Fruit fly (Drosophila melanogaster) whole organism, embryonic: ENCODE results near the gene Inx6.

Experiments used
- Ada2b ChIP-seq: fragments of 200-800 bp; sonication (Bioruptor generic); IDR thresholded peaks from 2 replicates; pipeline ENCODE4 v1.3.6; 2022; ENCODE audit warnings: missing biosample characterization, missing genetic modification characterization
- Adf1 ChIP-seq: fragments of 200-800 bp; sonication (Bioruptor generic); IDR thresholded peaks from 2 replicates; pipeline ENCODE4 v1.3.6; 2022; ENCODE audit warnings: missing biosample characterization, missing genetic modification characterization
- BtbVII ChIP-seq: fragments of 200-800 bp; sonication (Bioruptor generic); optimal IDR thresholded peaks from 3 replicates; lab custom pipeline; 2017; ENCODE audit warnings: missing biosample characterization, mild to moderate bottlenecking, missing genetic modification characterization
- Bteb2 ChIP-seq: fragments of 200-800 bp; sonication (Bioruptor generic); optimal IDR thresholded peaks from 2 replicates; lab custom pipeline; 2016; ENCODE audit warnings: missing biosample characterization, missing genetic modification characterization
- CG10462 ChIP-seq: fragments of 200-800 bp; sonication (Bioruptor generic); optimal IDR thresholded peaks from 2 replicates; lab custom pipeline; 2016; ENCODE audit warnings: missing biosample characterization, missing genetic modification characterization
- CG10979 ChIP-seq: fragments of 200-800 bp; sonication (Bioruptor generic); optimal IDR thresholded peaks from 2 replicates; lab custom pipeline; 2018; ENCODE audit warnings: missing biosample characterization, mild to moderate bottlenecking, missing genetic modification characterization, moderate library complexity
- CG14441 ChIP-seq: fragments of 200-800 bp; sonication (Bioruptor generic); IDR thresholded peaks from 2 replicates; pipeline ENCODE4 v1.3.6; 2022; ENCODE audit warnings: missing biosample characterization, missing genetic modification characterization
- CG14965 ChIP-seq: fragments of 200-800 bp; sonication (Bioruptor generic); optimal IDR thresholded peaks from 2 replicates; lab custom pipeline; 2016; ENCODE audit warnings: missing biosample characterization, missing genetic modification characterization, borderline replicate concordance
- CG15073 ChIP-seq: fragments of 200-800 bp; sonication (Bioruptor generic); optimal IDR thresholded peaks from 2 replicates; lab custom pipeline; 2016; ENCODE audit warnings: missing biosample characterization, missing genetic modification characterization
- CG15269 ChIP-seq: fragments of 200-800 bp; sonication (Bioruptor generic); optimal IDR thresholded peaks from 2 replicates; lab custom pipeline; 2018; ENCODE audit warnings: missing biosample characterization, mild to moderate bottlenecking, missing genetic modification characterization, moderate library complexity
- CG1603 ChIP-seq: fragments of 200-800 bp; sonication (Bioruptor generic); optimal IDR thresholded peaks from 2 replicates; lab custom pipeline; 2019; ENCODE audit warnings: missing biosample characterization, mild to moderate bottlenecking, missing genetic modification characterization, moderate library complexity
- CG17359 ChIP-seq: fragments of 200-800 bp; sonication (Bioruptor generic); optimal IDR thresholded peaks from 3 replicates; lab custom pipeline; 2018; ENCODE audit warnings: missing biosample characterization, mild to moderate bottlenecking, missing genetic modification characterization, moderate library complexity
- CG1832 ChIP-seq: fragments of 200-800 bp; sonication (Bioruptor generic); optimal IDR thresholded peaks from 2 replicates; lab custom pipeline; 2017; ENCODE audit warnings: missing biosample characterization, mild to moderate bottlenecking, missing genetic modification characterization, inconsistent platforms
- CG34422 ChIP-seq: fragments of 200-800 bp; sonication (Bioruptor generic); IDR thresholded peaks from 3 replicates; pipeline ENCODE4 v1.3.6; 2022; ENCODE audit warnings: missing biosample characterization, missing genetic modification characterization
- CG4820 ChIP-seq: fragments of 200-800 bp; sonication (Bioruptor generic); optimal IDR thresholded peaks from 3 replicates; lab custom pipeline; 2016; ENCODE audit warnings: missing biosample characterization, missing genetic modification characterization
- CG6254 ChIP-seq: fragments of 200-800 bp; sonication (Bioruptor generic); optimal IDR thresholded peaks from 3 replicates; lab custom pipeline; 2017; ENCODE audit warnings: mild to moderate bottlenecking, missing biosample characterization, missing genetic modification reagents, missing genetic modification characterization
- CG6689 ChIP-seq: fragments of 200-800 bp; sonication (Bioruptor generic); IDR thresholded peaks from 2 replicates; pipeline ENCODE4 v1.3.6; 2022; ENCODE audit warnings: missing biosample characterization, missing genetic modification characterization
- CG6813 ChIP-seq: fragments of 200-800 bp; sonication (Bioruptor generic); optimal IDR thresholded peaks from 2 replicates; lab custom pipeline; 2017; ENCODE audit warnings: missing biosample characterization, missing genetic modification characterization, mild to moderate bottlenecking, moderate library complexity, missing genetic modification reagents
- CG7839 ChIP-seq: fragments of 200-800 bp; sonication (Bioruptor generic); optimal IDR thresholded peaks from 3 replicates; lab custom pipeline; 2018; ENCODE audit warnings: missing biosample characterization, mild to moderate bottlenecking, missing genetic modification characterization, moderate library complexity
- CG7963 ChIP-seq: fragments of 200-800 bp; sonication (Bioruptor generic); IDR thresholded peaks from 3 replicates; pipeline ENCODE4 v1.3.6; 2022; ENCODE audit warnings: missing biosample characterization, missing genetic modification characterization; ENCODE audit not compliant: partially characterized antibody
- CG8281 ChIP-seq: fragments of 200-800 bp; sonication (Bioruptor generic); optimal IDR thresholded peaks from 2 replicates; lab custom pipeline; 2018; ENCODE audit warnings: missing biosample characterization, mild to moderate bottlenecking, missing genetic modification characterization, moderate library complexity
- CG9215 ChIP-seq: fragments of 200-800 bp; sonication (Bioruptor generic); IDR thresholded peaks from 2 replicates; pipeline ENCODE4 v1.3.6; 2022; ENCODE audit warnings: missing biosample characterization, missing genetic modification characterization
- CkIIα-i1 ChIP-seq: fragments of 200-800 bp; sonication (Bioruptor generic); IDR thresholded peaks from 2 replicates; pipeline ENCODE4 v1.3.6; 2022; ENCODE audit warnings: missing biosample characterization, missing genetic modification characterization
- E2f2 ChIP-seq: fragments of 200-800 bp; sonication (Bioruptor generic); IDR thresholded peaks from 2 replicates; pipeline ENCODE4 v1.3.6; 2022; ENCODE audit warnings: missing biosample characterization, missing genetic modification characterization
- ERR ChIP-seq: fragments of 200-800 bp; sonication (Bioruptor generic); optimal IDR thresholded peaks from 2 replicates; lab custom pipeline; 2016; ENCODE audit warnings: missing biosample characterization, missing genetic modification characterization
- HHEX ChIP-seq: fragments of 200-800 bp; sonication (Bioruptor generic); optimal IDR thresholded peaks from 3 replicates; lab custom pipeline; 2017; ENCODE audit warnings: missing biosample characterization, mild to moderate bottlenecking, missing genetic modification characterization, missing genetic modification reagents
- MBD-R2 ChIP-seq: fragments of 200-800 bp; sonication (Bioruptor generic); IDR thresholded peaks from 2 replicates; pipeline ENCODE4 v1.3.6; 2022; ENCODE audit warnings: missing biosample characterization, missing genetic modification characterization
- MESR4 ChIP-seq: fragments of 200-800 bp; sonication (Bioruptor generic); optimal IDR thresholded peaks from 2 replicates; lab custom pipeline; 2018; ENCODE audit warnings: missing biosample characterization, mild to moderate bottlenecking, missing genetic modification characterization, moderate library complexity
- Mad ChIP-seq: fragments of 200-800 bp; sonication (Bioruptor generic); optimal IDR thresholded peaks from 2 replicates; lab custom pipeline; 2016; ENCODE audit warnings: missing biosample characterization, missing genetic modification characterization
- NC2α ChIP-seq: fragments of 200-800 bp; sonication (Bioruptor generic); optimal IDR thresholded peaks from 2 replicates; lab custom pipeline; 2016; ENCODE audit warnings: missing biosample characterization, missing genetic modification characterization
- Opbp ChIP-seq: fragments of 200-800 bp; sonication (Bioruptor generic); IDR thresholded peaks from 3 replicates; pipeline ENCODE4 v1.3.6; 2022; ENCODE audit warnings: missing biosample characterization, missing genetic modification characterization; ENCODE audit not compliant: partially characterized antibody
- aop ChIP-seq: fragments of 200-800 bp; sonication (Bioruptor generic); IDR thresholded peaks from 2 replicates; pipeline ENCODE4 v1.3.6; 2022; ENCODE audit warnings: missing biosample characterization, missing genetic modification characterization
- az2 ChIP-seq: fragments of 200-800 bp; sonication (Bioruptor generic); optimal IDR thresholded peaks from 3 replicates; lab custom pipeline; 2016; ENCODE audit warnings: missing biosample characterization, missing genetic modification characterization
- cas ChIP-seq: fragments of 200-800 bp; sonication (Bioruptor generic); IDR thresholded peaks from 2 replicates; pipeline ENCODE4 v1.3.6; 2022; ENCODE audit warnings: missing biosample characterization, missing genetic modification characterization
- crc ChIP-seq: fragments of 200-800 bp; sonication (Bioruptor generic); optimal IDR thresholded peaks from 2 replicates; lab custom pipeline; 2016; ENCODE audit warnings: missing biosample characterization, missing genetic modification characterization
- eyg ChIP-seq: fragments of 200-800 bp; sonication (Bioruptor generic); optimal IDR thresholded peaks from 3 replicates; lab custom pipeline; 2016; ENCODE audit warnings: missing biosample characterization, missing genetic modification characterization
- fd102C ChIP-seq: fragments of 200-800 bp; sonication (Bioruptor generic); optimal IDR thresholded peaks from 2 replicates; lab custom pipeline; 2018; ENCODE audit warnings: missing biosample characterization, mild to moderate bottlenecking, missing genetic modification characterization, moderate library complexity
- ftz-f1 ChIP-seq: fragments of 200-800 bp; sonication (Bioruptor generic); optimal IDR thresholded peaks from 2 replicates; lab custom pipeline; 2016; ENCODE audit warnings: missing biosample characterization, missing genetic modification characterization
- hb ChIP-seq: fragments of 200-800 bp; sonication (Bioruptor generic); IDR thresholded peaks from 3 replicates; pipeline ENCODE4 v1.3.6; 2022; ENCODE audit warnings: missing biosample characterization, missing genetic modification characterization; ENCODE audit not compliant: partially characterized antibody
- insv ChIP-seq, 2 experiments: fragments of 200-800 bp; sonication (Bioruptor generic); optimal IDR thresholded peaks; 3 replicates each; lab custom pipeline; 2016 to 2018; ENCODE audit warnings: missing biosample characterization in 2 of 2, missing genetic modification characterization in 2 of 2
- jigr1 ChIP-seq: fragments of 200-800 bp; sonication (Bioruptor generic); IDR thresholded peaks from 3 replicates; pipeline ENCODE4 v1.3.6; 2022; ENCODE audit warnings: missing biosample characterization, missing genetic modification characterization
- jumu ChIP-seq: fragments of 200-800 bp; sonication (Bioruptor generic); optimal IDR thresholded peaks from 3 replicates; lab custom pipeline; 2016; ENCODE audit warnings: missing biosample characterization, missing genetic modification characterization
- mam ChIP-seq: fragments of 200-800 bp; sonication (Bioruptor generic); optimal IDR thresholded peaks from 3 replicates; lab custom pipeline; 2016; ENCODE audit warnings: missing biosample characterization, missing genetic modification characterization
- nau ChIP-seq: fragments of 200-800 bp; sonication (Bioruptor generic); optimal IDR thresholded peaks from 3 replicates; lab custom pipeline; 2017; ENCODE audit warnings: missing biosample characterization, mild to moderate bottlenecking, missing genetic modification characterization, missing genetic modification reagents
- odd ChIP-seq: fragments of 200-800 bp; sonication (Bioruptor generic); optimal IDR thresholded peaks from 2 replicates; lab custom pipeline; 2017; ENCODE audit warnings: missing biosample characterization, mild to moderate bottlenecking, missing genetic modification characterization
- ranshi ChIP-seq: fragments of 200-800 bp; sonication (Bioruptor generic); IDR thresholded peaks from 2 replicates; pipeline ENCODE4 v1.3.6; 2022; ENCODE audit warnings: missing biosample characterization, missing genetic modification characterization
- sug ChIP-seq: fragments of 200-800 bp; optimal IDR thresholded peaks from 2 replicates; lab custom pipeline; 2019; ENCODE audit warnings: missing biosample characterization, mild to moderate bottlenecking, missing genetic modification characterization, moderate library complexity
- trem ChIP-seq: fragments of 200-800 bp; optimal IDR thresholded peaks from 3 replicates; lab custom pipeline; 2019; ENCODE audit warnings: missing biosample characterization, mild to moderate bottlenecking, missing genetic modification characterization, moderate library complexity
- vnd ChIP-seq: fragments of 200-800 bp; sonication (Bioruptor generic); IDR thresholded peaks from 3 replicates; pipeline ENCODE4 v1.3.6; 2022; ENCODE audit warnings: missing biosample characterization, missing genetic modification characterization; ENCODE audit not compliant: partially characterized antibody

Gene Inx6

DNA sequence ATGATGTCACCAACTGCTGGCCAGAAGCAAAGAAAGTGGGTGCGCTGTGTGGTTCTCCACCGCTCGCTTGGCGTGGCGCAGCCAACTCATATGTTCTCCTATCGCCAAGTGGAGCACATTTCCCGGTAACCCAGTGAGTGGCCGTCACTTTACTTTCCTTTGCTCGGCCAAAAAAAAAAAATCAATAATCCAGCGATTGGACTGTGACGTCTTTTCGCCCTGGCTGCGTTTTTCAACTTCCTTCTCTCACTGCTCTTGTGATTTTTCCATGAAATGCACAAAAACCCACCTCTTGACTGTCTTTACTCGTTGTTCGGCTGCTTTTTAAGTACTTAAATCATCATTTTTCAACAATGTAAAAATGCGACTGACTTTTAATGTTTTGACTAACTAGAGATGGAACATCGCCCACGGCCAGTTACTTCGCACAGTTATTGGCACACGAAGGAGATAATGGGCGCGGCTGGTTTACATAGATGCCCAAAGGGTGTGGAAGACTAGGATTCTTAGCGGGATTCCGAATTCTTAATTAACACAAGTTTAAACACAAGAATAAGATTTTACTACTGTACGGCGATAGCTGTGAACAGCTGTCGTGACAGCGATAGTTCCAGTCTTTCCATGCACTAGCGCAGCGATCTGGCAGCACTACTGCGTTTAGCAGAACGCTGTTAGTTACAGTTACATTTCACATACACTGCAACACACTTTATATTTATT is 33.6 kb downstream of the Inx6 start, which contains the start of gene sw (continued):
- TF ChIP-seq CG34422 (GFP tag; lab: Robert Waterston, UW) (peak; percentile 78; the same call in 1 of the 3 replicates), CG9215 (GFP tag; lab: Robert Waterston, UW) (peak; percentile 85), cas (GFP tag; lab: Robert Waterston, UW) (peak; percentile 77), CG1603 (tag; lab: Kevin White, UChicago) (peak; percentile 84), CG10462 (GFP tag; lab: Kevin White, UChicago) (no peak), CG4820 (GFP tag; lab: Kevin White, UChicago) (peak; percentile 41), HHEX (peak; percentile 52), crc (GFP tag; lab: Kevin White, UChicago) (no peak), jumu (GFP tag; lab: Kevin White, UChicago) (peak; percentile 60), CG7963 (peak; percentile 80), mam (GFP tag; lab: Kevin White, UChicago) (peak; percentile 74), insv (GFP tag; optimal IDR thresholded peaks at IDR 0.05; lab: Kevin White, UChicago) (no peak), Ada2b (GFP tag; lab: Robert Waterston, UW) (peak; percentile 62), CG10979 (tag; lab: Kevin White, UChicago) (peak; percentile 46), BtbVII (no peak), CkIIα-i1 (no peak), nau (no peak), CG15073 (GFP tag; lab: Kevin White, UChicago) (no peak), CG6813 (GFP tag; lab: Kevin White, UChicago) (no peak), ftz-f1 (GFP tag; lab: Kevin White, UChicago) (no peak), CG1832 (GFP tag; lab: Kevin White, UChicago) (no peak), CG6689 (GFP tag; lab: Robert Waterston, UW) (peak; percentile 60; the same call in 1 of the 2 replicates), E2f2 (GFP tag; lab: Robert Waterston, UW) (peak; percentile 58), CG15269 (tag; lab: Kevin White, UChicago) (peak; percentile 48), az2 (peak; percentile 27), eyg (GFP tag; lab: Kevin White, UChicago) (peak; percentile 38), aop (GFP tag; lab: Robert Waterston, UW) (no peak), trem (peak; percentile 62), Mad (GFP tag; lab: Kevin White, UChicago) (peak; percentile 45), CG14441 (GFP tag; lab: Robert Waterston, UW) (peak; percentile 74), hb (GFP tag; lab: Robert Waterston, UW) (peak; percentile 95), Adf1 (GFP tag; lab: Robert Waterston, UW) (peak; percentile 16; the same call in 1 of the 2 replicates), CG14965 (GFP tag; lab: Kevin White, UChicago) (no peak), Opbp (peak; percentile 90), sug (tag; lab: Kevin White, UChicago) (peak; percentile 71), ERR (GFP tag; lab: Kevin White, UChicago) (no peak), jigr1 (peak; percentile 41; the same call in 1 of the 3 replicates), fd102C (no peak), CG6254 (GFP tag; lab: Kevin White, UChicago) (no peak), MESR4 (GFP tag; lab: Kevin White, UChicago) (peak; percentile 73), Bteb2 (GFP tag; lab: Kevin White, UChicago) (peak; percentile 10), NC2α (GFP tag; lab: Kevin White, UChicago) (no peak), CG17359 (tag; lab: Kevin White, UChicago) (peak; percentile 34), CG8281 (tag; lab: Kevin White, UChicago) (peak; percentile 10), CG7839 (tag; lab: Kevin White, UChicago) (peak; percentile 63), ranshi (GFP tag; lab: Robert Waterston, UW) (peak; percentile 60; the same call in 1 of the 2 replicates), vnd (GFP tag; lab: Robert Waterston, UW) (peak; percentile 94), odd (GFP tag; lab: Kevin White, UChicago) (peak; percentile 6), MBD-R2 (GFP tag; lab: Robert Waterston, UW) (peak; percentile 87)
